Worm (Caenorhabditis elegans) whole organism, L1 larva: ENCODE results near the gene henn-1.

ENCODE experiments used
- C04F5.9 ChIP-seq: sonication (generic microtip); optimal IDR thresholded peaks from 2 replicates; lab custom pipeline; 2016; ENCODE audit warnings: missing genetic modification characterization, missing compliant biosample characterization
- C34B4.2 ChIP-seq: sonication (generic microtip); optimal IDR thresholded peaks from 2 replicates; lab custom pipeline; 2017; ENCODE audit warnings: mild to moderate bottlenecking, missing genetic modification characterization, missing compliant biosample characterization
- aha-1 ChIP-seq: fragments of 150-350 bp; optimal IDR thresholded peaks from 2 replicates; lab custom pipeline; 2014; ENCODE audit warnings: missing biosample characterization, missing genetic modification characterization
- alr-1 ChIP-seq: fragments of 200-800 bp; sonication (Bioruptor generic); optimal IDR thresholded peaks from 2 replicates; lab custom pipeline; 2018; ENCODE audit warnings: borderline replicate concordance, mild to moderate bottlenecking, missing genetic modification characterization, missing compliant biosample characterization
- aly-2 ChIP-seq: fragments of 150-350 bp; optimal IDR thresholded peaks from 2 replicates; lab custom pipeline; 2014; ENCODE audit warnings: missing biosample characterization, missing genetic modification characterization
- ceh-63 ChIP-seq: fragments of 200-800 bp; sonication (Bioruptor generic); optimal IDR thresholded peaks from 2 replicates; lab custom pipeline; 2018; ENCODE audit warnings: mild to moderate bottlenecking, missing genetic modification characterization, missing compliant biosample characterization
- ceh-8 ChIP-seq: fragments of 200-800 bp; sonication (Bioruptor generic); optimal IDR thresholded peaks from 2 replicates; lab custom pipeline; 2018; ENCODE audit warnings: mild to moderate bottlenecking, missing genetic modification characterization, moderate library complexity, missing compliant biosample characterization
- ceh-82 ChIP-seq, 3 experiments: fragments of 150-350 bp in 1 of 3; sonication (generic microtip) in 2 of 3; optimal IDR thresholded peaks; 2 replicates each; lab custom pipeline; 2014 to 2017; ENCODE audit warnings: missing biosample characterization in 3 of 3, missing genetic modification characterization in 3 of 3
- ceh-88 ChIP-seq: fragments of 200-800 bp; sonication (Bioruptor generic); IDR thresholded peaks from 2 replicates; pipeline ENCODE4 v1.3.6; 2022; ENCODE audit warnings: missing genetic modification characterization, missing compliant biosample characterization
- ces-1 ChIP-seq: fragments of 150-350 bp; optimal IDR thresholded peaks from 2 replicates; lab custom pipeline; 2014; ENCODE audit warnings: missing biosample characterization, missing genetic modification reagents, missing genetic modification characterization
- dpl-1 ChIP-seq, 3 experiments: fragments of 150-350 bp in 2 of 3; sonication (generic microtip) in 1 of 3; optimal IDR thresholded peaks; 2 replicates each; lab custom pipeline; 2014 to 2017; ENCODE audit warnings: missing biosample characterization in 3 of 3, missing genetic modification characterization in 3 of 3, missing genetic modification reagents in 3 of 3
- dsc-1 ChIP-seq: sonication (generic microtip); optimal IDR thresholded peaks from 2 replicates; lab custom pipeline; 2016; ENCODE audit warnings: mild to moderate bottlenecking, missing genetic modification characterization, missing compliant biosample characterization
- elt-3 ChIP-seq, 6 experiments: fragments of 150-350 bp in 1 of 6; sonication (generic microtip); optimal IDR thresholded peaks; 2 replicates each; lab custom pipeline; 2017 to 2018; ENCODE audit warnings: missing biosample characterization in 6 of 6, missing genetic modification characterization in 6 of 6, inconsistent platforms in 1 of 6
- fkh-10 ChIP-seq: sonication (generic microtip); optimal IDR thresholded peaks from 2 replicates; lab custom pipeline; 2017; ENCODE audit warnings: missing biosample characterization, missing genetic modification reagents, missing genetic modification characterization
- fkh-4 ChIP-seq: sonication (generic microtip); optimal IDR thresholded peaks from 2 replicates; lab custom pipeline; 2016; ENCODE audit warnings: missing compliant biosample characterization, missing genetic modification characterization, borderline replicate concordance
- hpl-2 ChIP-seq: fragments of 150-350 bp; optimal IDR thresholded peaks from 2 replicates; lab custom pipeline; 2014; ENCODE audit warnings: missing biosample characterization, missing genetic modification reagents, missing genetic modification characterization
- irx-1 ChIP-seq: sonication (generic microtip); optimal IDR thresholded peaks from 2 replicates; lab custom pipeline; 2016; ENCODE audit warnings: missing genetic modification characterization, missing compliant biosample characterization
- lin-14 ChIP-seq: fragments of 200-800 bp; sonication (Bioruptor generic); optimal IDR thresholded peaks from 2 replicates; lab custom pipeline; 2018; ENCODE audit warnings: mild to moderate bottlenecking, missing genetic modification characterization, moderate library complexity, missing compliant biosample characterization
- lin-35 ChIP-seq, 2 experiments: fragments of 150-350 bp; optimal IDR thresholded peaks; 2 replicates each; lab custom pipeline; 2014; ENCODE audit warnings: missing biosample characterization in 2 of 2, missing genetic modification characterization in 2 of 2, missing genetic modification reagents in 2 of 2
- lin-39 ChIP-seq: fragments of 150-350 bp; optimal IDR thresholded peaks from 2 replicates; lab custom pipeline; 2014; ENCODE audit warnings: missing biosample characterization, missing genetic modification reagents, missing genetic modification characterization
- lsy-2 ChIP-seq, 2 experiments: fragments of 150-350 bp; optimal IDR thresholded peaks; 2 replicates each; lab custom pipeline; 2014; ENCODE audit warnings: missing biosample characterization in 2 of 2, missing genetic modification characterization in 2 of 2
- nhr-11 ChIP-seq: fragments of 150-350 bp; optimal IDR thresholded peaks from 2 replicates; lab custom pipeline; 2014; ENCODE audit warnings: missing biosample characterization, missing genetic modification characterization
- nhr-20 ChIP-seq: sonication (generic microtip); optimal IDR thresholded peaks from 2 replicates; lab custom pipeline; 2016; ENCODE audit warnings: mild to moderate bottlenecking, missing genetic modification characterization, missing compliant biosample characterization
- nhr-237 ChIP-seq: fragments of 150-350 bp; optimal IDR thresholded peaks from 2 replicates; lab custom pipeline; 2014; ENCODE audit warnings: missing biosample characterization, missing genetic modification characterization
- nhr-47 ChIP-seq: sonication (generic microtip); optimal IDR thresholded peaks from 2 replicates; lab custom pipeline; 2016; ENCODE audit warnings: mild to moderate bottlenecking, missing genetic modification characterization, moderate library complexity, missing compliant biosample characterization
- nhr-76 ChIP-seq: sonication (generic microtip); optimal IDR thresholded peaks from 2 replicates; lab custom pipeline; 2017; ENCODE audit warnings: missing biosample characterization, missing genetic modification characterization
- pag-3 ChIP-seq: sonication (generic microtip); optimal IDR thresholded peaks from 2 replicates; lab custom pipeline; 2017; ENCODE audit warnings: missing genetic modification characterization, mild to moderate bottlenecking, missing compliant biosample characterization, antibody characterized with exemption, borderline replicate concordance; ENCODE audit not compliant: insufficient read depth
- pax-3 ChIP-seq: fragments of 200-800 bp; sonication (Bioruptor generic); optimal IDR thresholded peaks from 2 replicates; lab custom pipeline; 2018; ENCODE audit warnings: mild to moderate bottlenecking, missing genetic modification characterization, moderate library complexity, missing compliant biosample characterization
- pqm-1 ChIP-seq: sonication (generic microtip); optimal IDR thresholded peaks from 3 replicates; lab custom pipeline; 2017; ENCODE audit warnings: missing biosample characterization, missing genetic modification characterization
- sup-37 ChIP-seq: fragments of 200-800 bp; sonication (Bioruptor generic); optimal IDR thresholded peaks from 2 replicates; lab custom pipeline; 2018; ENCODE audit warnings: mild to moderate bottlenecking, missing genetic modification characterization, missing compliant biosample characterization
- unc-130 ChIP-seq: fragments of 150-350 bp; optimal IDR thresholded peaks from 2 replicates; lab custom pipeline; 2017; ENCODE audit warnings: missing biosample characterization, missing genetic modification characterization, inconsistent platforms
- unc-62 ChIP-seq: fragments of 150-350 bp; optimal IDR thresholded peaks from 2 replicates; lab custom pipeline; 2014; ENCODE audit warnings: missing biosample characterization, missing genetic modification reagents, missing genetic modification characterization
- unc-86 ChIP-seq: sonication (generic microtip); optimal IDR thresholded peaks from 2 replicates; lab custom pipeline; 2016; ENCODE audit warnings: missing genetic modification characterization, missing compliant biosample characterization
- unc-98 ChIP-seq: fragments of 200-800 bp; sonication (Bioruptor generic); IDR thresholded peaks from 2 replicates; pipeline ENCODE4 v1.3.6; 2022; ENCODE audit warnings: missing genetic modification characterization, missing compliant biosample characterization
- vab-15 ChIP-seq: sonication (generic microtip); optimal IDR thresholded peaks from 2 replicates; lab custom pipeline; 2017; ENCODE audit warnings: missing genotype, mild to moderate bottlenecking, missing genetic modification characterization, missing compliant biosample characterization
- xbp-1 ChIP-seq: sonication (generic microtip); optimal IDR thresholded peaks from 2 replicates; lab custom pipeline; 2016; ENCODE audit warnings: missing genetic modification characterization, missing compliant biosample characterization
- zip-4 ChIP-seq: fragments of 200-800 bp; sonication (Bioruptor generic); optimal IDR thresholded peaks from 2 replicates; lab custom pipeline; 2018; ENCODE audit warnings: mild to moderate bottlenecking, missing genetic modification characterization, moderate library complexity, missing compliant biosample characterization
- ztf-4 ChIP-seq: fragments of 150-350 bp; optimal IDR thresholded peaks from 2 replicates; lab custom pipeline; 2014; ENCODE audit warnings: missing biosample characterization, missing genetic modification characterization

henn-1 gene

ce11 chrIII:8250007-8250683, 17.7 kb downstream of the henn-1 start, which contains the start of gene knl-1 (continued):
- TF ChIP-seq ztf-4 (tag; lab: Kevin White, UChicago) (no peak), ces-1 (GFP tag; lab: Kevin White, UChicago) (no peak), fkh-4 (peak; percentile 5), nhr-11 (tag; lab: Kevin White, UChicago) (no peak), nhr-237 (tag; lab: Kevin White, UChicago) (peak; percentile 2), ceh-63 (no peak), unc-62 (GFP tag; lab: Kevin White, UChicago) (no peak)
- TF ChIP-seq, all 84 proteins: peak for 27

- TF ChIP-seq aha-1 (tag; lab: Kevin White, UChicago) (no peak), lin-14 (GFP tag; lab: Kevin White, UChicago) (peak; percentile 54)
- TF ChIP-seq, all 84 proteins: peak for 1
Measured at ce11 chrIII:8254938-8255337, 22.5 kb downstream of the henn-1 start, which contains the start of gene F09G8.5. Gene F09G8.5 (plus strand): TSS chrIII:8254975.

ce11 chrIII:8258045-8258444, 25.6 kb downstream of the henn-1 start, which contains the start of gene ncr-2:
Gene ncr-2 (plus strand): TSS chrIII:8258345.
- TF ChIP-seq ceh-8 (GFP tag; lab: Kevin White, UChicago) (no peak), unc-130 (tag; lab: Kevin White, UChicago) (no peak), fkh-10 (no peak), dsc-1 (tag; lab: Kevin White, UChicago) (no peak), lin-35 (GFP tag; optimal IDR thresholded peaks at IDR 0.05; lab: Kevin White, UChicago) (no peak)

ce11 chrIII:8262599-8262998, 30.1 kb downstream of the henn-1 start:
- TF ChIP-seq ceh-82 (tag; optimal IDR thresholded peaks at IDR 0.05; lab: Kevin White, UChicago) (no peak), ceh-8 (GFP tag; lab: Kevin White, UChicago) (peak; percentile 33)

- TF ChIP-seq elt-3 (tag; optimal IDR thresholded peaks at IDR 0.05; lab: Kevin White, UChicago) (peak in 3 of 6 experiments; percentile 3 to 42 (median 36)), lin-14 (GFP tag; lab: Kevin White, UChicago) (peak; percentile 40), unc-62 (GFP tag; lab: Kevin White, UChicago) (no peak), hpl-2 (GFP tag; lab: Kevin White, UChicago) (no peak)
Measured at ce11 chrIII:8263377-8263776, 30.9 kb downstream of the henn-1 start, which contains the start of gene col-91. Gene col-91 (minus strand): TSS chrIII:8263664.

- no peak for TF ChIP-seq pqm-1 (tag; lab: Kevin White, UChicago)
- no peak for TF ChIP-seq irx-1
- no peak for TF ChIP-seq nhr-11 (tag; lab: Kevin White, UChicago)
- no peak for TF ChIP-seq lin-39
- TF ChIP-seq ces-1 (GFP tag; lab: Kevin White, UChicago), result no peak
- no peak for TF ChIP-seq unc-62 (GFP tag; lab: Kevin White, UChicago)
- TF ChIP-seq ceh-88, result no peak
- TF ChIP-seq lin-35 (GFP tag; optimal IDR thresholded peaks at IDR 0.05; lab: Kevin White, UChicago), result peak; percentile 27 to 41
- TF ChIP-seq nhr-20 (tag; lab: Kevin White, UChicago), result peak; percentile 0
- TF ChIP-seq unc-98 (GFP tag; lab: Robert Waterston, UW), result no peak
- no peak for TF ChIP-seq sup-37 (GFP tag; lab: Kevin White, UChicago)
- no peak for TF ChIP-seq unc-86 (tag; lab: Kevin White, UChicago)
- TF ChIP-seq ceh-8 (GFP tag; lab: Kevin White, UChicago), result no peak
- TF ChIP-seq nhr-76 (tag; lab: Kevin White, UChicago), result no peak
- TF ChIP-seq dsc-1 (tag; lab: Kevin White, UChicago), result no peak
- no peak for TF ChIP-seq aha-1 (tag; lab: Kevin White, UChicago)
- no peak for TF ChIP-seq pag-3 (tag; lab: Kevin White, UChicago)
- TF ChIP-seq lsy-2 (tag; optimal IDR thresholded peaks at IDR 0.05; lab: Kevin White, UChicago), result peak in 1 of 2 experiments; percentile 60
- TF ChIP-seq vab-15 (tag; lab: Kevin White, UChicago), result no peak
- TF ChIP-seq nhr-237 (tag; lab: Kevin White, UChicago), result no peak
- peak; percentile 9 for TF ChIP-seq xbp-1 (tag; lab: Kevin White, UChicago)
- peak; percentile 11 to 64 (median 37) for TF ChIP-seq dpl-1 (GFP tag; optimal IDR thresholded peaks at IDR 0.05; lab: Kevin White, UChicago)
- no peak for TF ChIP-seq zip-4 (GFP tag; lab: Kevin White, UChicago)
- no peak for TF ChIP-seq C34B4.2
- TF ChIP-seq pax-3 (tag; lab: Kevin White, UChicago), result no peak
- no peak for TF ChIP-seq fkh-4
- TF ChIP-seq alr-1 (tag; lab: Kevin White, UChicago), result no peak
- peak; percentile 38 for TF ChIP-seq lin-14 (GFP tag; lab: Kevin White, UChicago)
- no peak for TF ChIP-seq aly-2
- no peak for TF ChIP-seq C04F5.9
- TF ChIP-seq nhr-47, result no peak
Measured at ce11 chrIII:8265753-8266152, 33.3 kb downstream of the henn-1 start, which contains the start of gene mrps-9. Gene mrps-9 (plus strand): TSS chrIII:8266062.
